Worm (Caenorhabditis elegans): ENCODE measurements around the gene C56G2.9.

- TF ChIP-seq elt-1 (tag; optimal IDR thresholded peaks at IDR 0.05; ENCODE audit: borderline replicate concordance, insufficient read depth) (no peak), ces-1 (GFP tag; optimal IDR thresholded peaks at IDR 0.05) (no peak), ztf-11 (tag; optimal IDR thresholded peaks at IDR 0.05) (no peak), ceh-83 (GFP tag; optimal IDR thresholded peaks at IDR 0.05) (no peak), drap-1 (GFP tag; optimal IDR thresholded peaks at IDR 0.05) (no peak), mab-5 (tag; optimal IDR thresholded peaks at IDR 0.05) (no peak)
Observed at ce11 chrIII:6311452-6311851, 31.7 kb downstream of the C56G2.9 start.
